Worm (Caenorhabditis elegans) whole organism, L1 larva: ENCODE measurements around the gene C16C8.7.

Experiments
- C16A3.4 ChIP-seq: fragments of 150-350 bp; optimal IDR thresholded peaks from 2 replicates; lab custom pipeline; 2014; ENCODE audit warnings: missing biosample characterization, missing genetic modification characterization
- Y116A8C.19 ChIP-seq: sonication (generic microtip); optimal IDR thresholded peaks from 2 replicates; lab custom pipeline; 2016; ENCODE audit warnings: missing compliant biosample characterization, missing genetic modification characterization, borderline replicate concordance
- aly-2 ChIP-seq: fragments of 150-350 bp; optimal IDR thresholded peaks from 2 replicates; lab custom pipeline; 2014; ENCODE audit warnings: missing biosample characterization, missing genetic modification characterization
- ama-1 ChIP-seq: fragments of 150-350 bp; optimal IDR thresholded peaks from 2 replicates; lab custom pipeline; 2014
- blmp-1 ChIP-seq: fragments of 150-350 bp; optimal IDR thresholded peaks from 2 replicates; lab custom pipeline; 2014; ENCODE audit warnings: missing biosample characterization, missing genetic modification characterization
- ceh-82 ChIP-seq, 3 experiments: fragments of 150-350 bp in 1 of 3; sonication (generic microtip) in 2 of 3; optimal IDR thresholded peaks; 2 replicates each; lab custom pipeline; 2014 to 2017; ENCODE audit warnings: missing biosample characterization in 3 of 3, missing genetic modification characterization in 3 of 3
- ceh-88 ChIP-seq: fragments of 200-800 bp; sonication (Bioruptor generic); IDR thresholded peaks from 2 replicates; pipeline ENCODE4 v1.3.6; 2022; ENCODE audit warnings: missing genetic modification characterization, missing compliant biosample characterization
- ceh-90 ChIP-seq: sonication (generic microtip); optimal IDR thresholded peaks from 2 replicates; lab custom pipeline; 2016; ENCODE audit warnings: missing genetic modification characterization, missing compliant biosample characterization
- ces-1 ChIP-seq: fragments of 150-350 bp; optimal IDR thresholded peaks from 2 replicates; lab custom pipeline; 2014; ENCODE audit warnings: missing biosample characterization, missing genetic modification reagents, missing genetic modification characterization
- dpl-1 ChIP-seq, 3 experiments: fragments of 150-350 bp in 2 of 3; sonication (generic microtip) in 1 of 3; optimal IDR thresholded peaks; 2 replicates each; lab custom pipeline; 2014 to 2017; ENCODE audit warnings: missing biosample characterization in 3 of 3, missing genetic modification characterization in 3 of 3, missing genetic modification reagents in 3 of 3
- dsc-1 ChIP-seq: sonication (generic microtip); optimal IDR thresholded peaks from 2 replicates; lab custom pipeline; 2016; ENCODE audit warnings: mild to moderate bottlenecking, missing genetic modification characterization, missing compliant biosample characterization
- egl-13 ChIP-seq: sonication (generic microtip); optimal IDR thresholded peaks from 2 replicates; lab custom pipeline; 2016; ENCODE audit warnings: missing genotype, missing genetic modification reagents, missing genetic modification characterization, missing compliant biosample characterization
- ets-5 ChIP-seq: fragments of 200-800 bp; sonication (Bioruptor generic); IDR thresholded peaks from 2 replicates; pipeline ENCODE4 v1.3.6; 2022; ENCODE audit warnings: missing genetic modification characterization, missing compliant biosample characterization
- fkh-4 ChIP-seq: sonication (generic microtip); optimal IDR thresholded peaks from 2 replicates; lab custom pipeline; 2016; ENCODE audit warnings: missing compliant biosample characterization, missing genetic modification characterization, borderline replicate concordance
- fkh-8 ChIP-seq: sonication (generic microtip); optimal IDR thresholded peaks from 2 replicates; lab custom pipeline; 2016; ENCODE audit warnings: mild to moderate bottlenecking, missing genetic modification characterization, missing compliant biosample characterization
- grh-1 ChIP-seq: fragments of 200-800 bp; sonication (Bioruptor generic); IDR thresholded peaks from 2 replicates; pipeline ENCODE4 v1.3.6; 2022; ENCODE audit warnings: missing genetic modification reagents, missing genetic modification characterization, missing compliant biosample characterization
- irx-1 ChIP-seq: sonication (generic microtip); optimal IDR thresholded peaks from 2 replicates; lab custom pipeline; 2016; ENCODE audit warnings: missing genetic modification characterization, missing compliant biosample characterization
- lin-13 ChIP-seq: fragments of 150-350 bp; optimal IDR thresholded peaks from 2 replicates; lab custom pipeline; 2014; ENCODE audit warnings: missing biosample characterization, missing genetic modification reagents, missing genetic modification characterization
- lin-14 ChIP-seq: fragments of 200-800 bp; sonication (Bioruptor generic); optimal IDR thresholded peaks from 2 replicates; lab custom pipeline; 2018; ENCODE audit warnings: mild to moderate bottlenecking, missing genetic modification characterization, moderate library complexity, missing compliant biosample characterization
- lin-35 ChIP-seq, 2 experiments: fragments of 150-350 bp; optimal IDR thresholded peaks; 2 replicates each; lab custom pipeline; 2014; ENCODE audit warnings: missing biosample characterization in 2 of 2, missing genetic modification characterization in 2 of 2, missing genetic modification reagents in 2 of 2
- lin-39 ChIP-seq: fragments of 150-350 bp; optimal IDR thresholded peaks from 2 replicates; lab custom pipeline; 2014; ENCODE audit warnings: missing biosample characterization, missing genetic modification reagents, missing genetic modification characterization
- lsy-2 ChIP-seq, 2 experiments: fragments of 150-350 bp; optimal IDR thresholded peaks; 2 replicates each; lab custom pipeline; 2014; ENCODE audit warnings: missing biosample characterization in 2 of 2, missing genetic modification characterization in 2 of 2
- mdl-1 ChIP-seq, 2 experiments: fragments of 150-350 bp; optimal IDR thresholded peaks; 2 replicates each; lab custom pipeline; 2014 to 2017; ENCODE audit warnings: missing biosample characterization in 2 of 2, missing genetic modification characterization in 2 of 2, inconsistent platforms in 1 of 2
- nhr-11 ChIP-seq: fragments of 150-350 bp; optimal IDR thresholded peaks from 2 replicates; lab custom pipeline; 2014; ENCODE audit warnings: missing biosample characterization, missing genetic modification characterization
- nhr-12 ChIP-seq: sonication (generic microtip); optimal IDR thresholded peaks from 2 replicates; lab custom pipeline; 2017; ENCODE audit warnings: missing biosample characterization, missing genetic modification characterization
- nhr-20 ChIP-seq: sonication (generic microtip); optimal IDR thresholded peaks from 2 replicates; lab custom pipeline; 2016; ENCODE audit warnings: mild to moderate bottlenecking, missing genetic modification characterization, missing compliant biosample characterization
- nhr-76 ChIP-seq: sonication (generic microtip); optimal IDR thresholded peaks from 2 replicates; lab custom pipeline; 2017; ENCODE audit warnings: missing biosample characterization, missing genetic modification characterization
- pax-3 ChIP-seq: fragments of 200-800 bp; sonication (Bioruptor generic); optimal IDR thresholded peaks from 2 replicates; lab custom pipeline; 2018; ENCODE audit warnings: mild to moderate bottlenecking, missing genetic modification characterization, moderate library complexity, missing compliant biosample characterization
- pqm-1 ChIP-seq: sonication (generic microtip); optimal IDR thresholded peaks from 3 replicates; lab custom pipeline; 2017; ENCODE audit warnings: missing biosample characterization, missing genetic modification characterization
- rnt-1 ChIP-seq: sonication (generic microtip); optimal IDR thresholded peaks from 2 replicates; lab custom pipeline; 2016; ENCODE audit warnings: mild to moderate bottlenecking, missing genetic modification characterization, moderate library complexity, missing compliant biosample characterization
- snu-23 ChIP-seq: sonication (generic microtip); optimal IDR thresholded peaks from 2 replicates; lab custom pipeline; 2016; ENCODE audit warnings: missing genetic modification characterization, missing compliant biosample characterization
- tbx-2 ChIP-seq: sonication (generic microtip); optimal IDR thresholded peaks from 2 replicates; lab custom pipeline; 2016; ENCODE audit warnings: missing genetic modification characterization, missing compliant biosample characterization
- unc-130 ChIP-seq: fragments of 150-350 bp; optimal IDR thresholded peaks from 2 replicates; lab custom pipeline; 2017; ENCODE audit warnings: missing biosample characterization, missing genetic modification characterization, inconsistent platforms
- unc-30 ChIP-seq: sonication (generic microtip); optimal IDR thresholded peaks from 2 replicates; lab custom pipeline; 2017; ENCODE audit warnings: missing biosample characterization, missing genetic modification characterization
- unc-86 ChIP-seq: sonication (generic microtip); optimal IDR thresholded peaks from 2 replicates; lab custom pipeline; 2016; ENCODE audit warnings: missing genetic modification characterization, missing compliant biosample characterization
- unc-98 ChIP-seq: fragments of 200-800 bp; sonication (Bioruptor generic); IDR thresholded peaks from 2 replicates; pipeline ENCODE4 v1.3.6; 2022; ENCODE audit warnings: missing genetic modification characterization, missing compliant biosample characterization
- xbp-1 ChIP-seq: sonication (generic microtip); optimal IDR thresholded peaks from 2 replicates; lab custom pipeline; 2016; ENCODE audit warnings: missing genetic modification characterization, missing compliant biosample characterization
- zip-4 ChIP-seq: fragments of 200-800 bp; sonication (Bioruptor generic); optimal IDR thresholded peaks from 2 replicates; lab custom pipeline; 2018; ENCODE audit warnings: mild to moderate bottlenecking, missing genetic modification characterization, moderate library complexity, missing compliant biosample characterization
- ztf-11 ChIP-seq, 2 experiments: sonication (generic microtip); optimal IDR thresholded peaks; 2 replicates each; lab custom pipeline; 2016 to 2017; ENCODE audit warnings: missing genetic modification characterization in 2 of 2, missing biosample characterization in 1 of 2, missing compliant biosample characterization in 1 of 2
- ztf-4 ChIP-seq: fragments of 150-350 bp; optimal IDR thresholded peaks from 2 replicates; lab custom pipeline; 2014; ENCODE audit warnings: missing biosample characterization, missing genetic modification characterization

The C16C8.7 gene

ce11 chrII:3477171-3477570 lies 17.2 kb upstream of the C16C8.7 start, which contains the start of gene fbxb-104:
TSS of gene fbxb-104 (minus strand) at chrII:3477271.
- TF ChIP-seq Y116A8C.19 (tag; lab: Kevin White, UChicago) (no peak), nhr-11 (tag; lab: Kevin White, UChicago) (no peak)

ce11 chrII:3476536-3476935 lies 16.6 kb upstream of the C16C8.7 start:
- TF ChIP-seq nhr-11 (tag; lab: Kevin White, UChicago) = no peak
- no peak for TF ChIP-seq snu-23 (GFP tag; lab: Kevin White, UChicago)
- no peak for TF ChIP-seq fkh-8 (tag; lab: Kevin White, UChicago)
- no peak for TF ChIP-seq tbx-2
- no peak for TF ChIP-seq irx-1 (tag; lab: Kevin White, UChicago)
- TF ChIP-seq unc-130 (tag; lab: Kevin White, UChicago) = no peak
- no peak for TF ChIP-seq dpl-1 (GFP tag; optimal IDR thresholded peaks at IDR 0.05; lab: Kevin White, UChicago)
- TF ChIP-seq aly-2 (tag; lab: Kevin White, UChicago) = no peak
- no peak for TF ChIP-seq egl-13 (tag; lab: Kevin White, UChicago)
- no peak for TF ChIP-seq ceh-88 (GFP tag; lab: Robert Waterston, UW)
- no peak for TF ChIP-seq lin-14 (GFP tag; lab: Kevin White, UChicago)
- TF ChIP-seq lsy-2 (tag; optimal IDR thresholded peaks at IDR 0.05; lab: Kevin White, UChicago) = no peak
- no peak for TF ChIP-seq ces-1
- TF ChIP-seq Y116A8C.19 (tag; lab: Kevin White, UChicago) = no peak
- TF ChIP-seq lin-35 (GFP tag; optimal IDR thresholded peaks at IDR 0.05; lab: Kevin White, UChicago) = no peak
- TF ChIP-seq ceh-90 (tag; lab: Kevin White, UChicago) = no peak
- TF ChIP-seq rnt-1 = no peak
- no peak for TF ChIP-seq grh-1 (GFP tag; lab: Robert Waterston, UW)

ce11 chrII:3473744-3474143 lies 13.8 kb upstream of the C16C8.7 start, which contains the start of gene sdz-32:
TSS of gene sdz-32 (plus strand) at chrII:3474044.
- TF ChIP-seq unc-98 (GFP tag; lab: Robert Waterston, UW) = no peak
- TF ChIP-seq unc-86 (tag; lab: Kevin White, UChicago) = no peak
- no peak for TF ChIP-seq nhr-12 (tag; lab: Kevin White, UChicago)
- TF ChIP-seq ztf-4 (tag; lab: Kevin White, UChicago) = no peak
- TF ChIP-seq blmp-1 (tag; lab: Kevin White, UChicago) = no peak
- TF ChIP-seq ceh-82 (tag; optimal IDR thresholded peaks at IDR 0.05; lab: Kevin White, UChicago) = no peak
- TF ChIP-seq pqm-1 (tag; lab: Kevin White, UChicago) = no peak
- TF ChIP-seq xbp-1 (tag; lab: Kevin White, UChicago) = no peak
- TF ChIP-seq C16A3.4 (tag; lab: Kevin White, UChicago) = no peak
- TF ChIP-seq nhr-11 (tag; lab: Kevin White, UChicago) = no peak
- no peak for TF ChIP-seq pax-3 (tag; lab: Kevin White, UChicago)

ce11 chrII:3472817-3473216 lies 12.9 kb upstream of the C16C8.7 start, which contains the start of gene Y49F6B.6:
TSS of gene Y49F6B.6 (plus strand) at chrII:3473117.
- TF ChIP-seq ets-5 (GFP tag; lab: Robert Waterston, UW) (no peak), lin-39 (tag; lab: Kevin White, UChicago) (no peak), unc-86 (tag; lab: Kevin White, UChicago) (no peak), ama-1 (lab: Kevin White, UChicago) (no peak), ztf-11 (tag; optimal IDR thresholded peaks at IDR 0.05; lab: Kevin White, UChicago) (no peak), unc-30 (no peak), zip-4 (GFP tag; lab: Kevin White, UChicago) (no peak), mdl-1 (tag; optimal IDR thresholded peaks at IDR 0.05; lab: Kevin White, UChicago) (no peak), fkh-4 (no peak), dsc-1 (no peak), nhr-76 (no peak), nhr-20 (tag; lab: Kevin White, UChicago) (no peak), lin-13 (GFP tag; lab: Kevin White, UChicago) (no peak)
- TF ChIP-seq, all 84 proteins: peak for 0
